Fruit fly (Drosophila melanogaster) whole organism, prepupa: ENCODE data around the gene noc.

Experiments
- achi ChIP-seq: fragments of 200-800 bp; sonication (Bioruptor generic); optimal IDR thresholded peaks from 3 replicates; lab custom pipeline; 2016; ENCODE audit warnings: missing biosample characterization, missing genetic modification characterization
- cyc ChIP-seq: fragments of 200-800 bp; sonication (Bioruptor generic); optimal IDR thresholded peaks from 3 replicates; lab custom pipeline; 2016; ENCODE audit warnings: missing biosample characterization, missing genetic modification characterization
- eg ChIP-seq: fragments of 200-800 bp; sonication (Bioruptor generic); IDR thresholded peaks from 3 replicates; pipeline ENCODE4 v1.3.6; 2022; ENCODE audit warnings: missing biosample characterization, missing genetic modification characterization
- net ChIP-seq: fragments of 200-800 bp; sonication (Bioruptor generic); optimal IDR thresholded peaks from 3 replicates; lab custom pipeline; 2016; ENCODE audit warnings: missing biosample characterization, missing genetic modification characterization
- pdm3 ChIP-seq: fragments of 200-800 bp; sonication (Bioruptor generic); optimal IDR thresholded peaks from 3 replicates; lab custom pipeline; 2016; ENCODE audit warnings: missing biosample characterization, missing genetic modification characterization

- TF ChIP-seq cyc (GFP tag; lab: Kevin White, UChicago): no peak
- peak; percentile 69 for TF ChIP-seq pdm3 (GFP tag; lab: Kevin White, UChicago)
- peak; percentile 63 for TF ChIP-seq net
- peak; percentile 74 for TF ChIP-seq achi (GFP tag; lab: Kevin White, UChicago)
- TF ChIP-seq eg: peak; percentile 62; the same call in 2 of the 3 replicates
These were observed 15.7 kb upstream of the noc start for dm6 chr2L:14474987-14475386.
